Worm (Caenorhabditis elegans): ENCODE results near the gene R10H10.7.
A peak's percentile ranks its signal among the peaks of the same experiment; 100 is the strongest.

R10H10.7 gene

DNA sequence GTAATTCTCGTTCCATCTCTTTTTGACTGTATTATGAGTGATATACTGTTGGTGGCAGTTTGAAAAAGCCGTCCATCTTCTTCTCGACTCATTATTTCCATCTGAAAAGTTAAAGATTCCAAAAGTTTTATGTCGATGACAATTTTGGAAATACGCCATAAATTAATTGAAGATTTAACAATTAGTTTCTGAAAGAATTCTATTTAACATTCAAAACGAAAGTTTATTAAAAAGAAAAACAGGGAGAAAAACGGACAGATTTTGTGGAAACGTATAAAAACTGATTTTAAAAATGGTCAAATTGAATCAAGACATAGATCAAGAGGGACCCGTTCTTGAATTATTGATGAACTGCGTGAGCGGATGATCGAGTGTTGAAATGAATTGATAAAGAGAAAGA, at the start of gene R10H10.7:
Gene R10H10.7 (minus strand): TSS at position 101 of the 400 bp plus-strand sequence.
- no peak for TF ChIP-seq pqm-1 (tag; optimal IDR thresholded peaks at IDR 0.05)
- TF ChIP-seq attf-4 (tag; optimal IDR thresholded peaks at IDR 0.05), result no peak
- peak; percentile 26 for TF ChIP-seq aha-1 (tag)

DNA sequence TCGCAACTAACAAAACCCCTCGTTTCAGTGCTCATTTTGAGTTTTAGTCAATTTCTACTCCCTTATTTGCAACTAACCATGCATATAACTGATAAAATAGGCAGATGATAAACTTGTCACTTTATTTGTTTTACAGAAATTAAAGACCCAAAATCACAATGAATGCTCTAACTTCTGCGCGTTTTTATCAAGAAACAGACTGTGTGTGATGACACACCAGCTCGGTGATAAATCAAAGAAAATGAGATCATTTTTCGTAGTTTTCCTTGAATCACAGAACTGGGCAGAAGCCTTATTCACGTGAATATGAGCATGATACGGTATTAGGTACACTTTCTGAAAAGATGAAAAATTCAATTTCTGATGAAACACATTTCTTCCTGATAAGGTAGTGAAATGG, 49.4 kb upstream of the R10H10.7 start:
- TF ChIP-seq ama-1 (optimal IDR thresholded peaks at IDR 0.05) (no peak), php-3 (GFP tag; IDR thresholded peaks at IDR 0.05) (peak; percentile 96), Y5F2A.4 (GFP tag; optimal IDR thresholded peaks at IDR 0.05) (no peak), nhr-111 (GFP tag; optimal IDR thresholded peaks at IDR 0.05) (no peak), dmd-6 (GFP tag; IDR thresholded peaks at IDR 0.05) (peak; percentile 98), zfp-3 (GFP tag; conservative IDR thresholded peaks at IDR 0.05) (no peak), tra-1 (GFP tag; IDR thresholded peaks at IDR 0.05) (peak; percentile 87), rbr-2 (tag; optimal IDR thresholded peaks at IDR 0.05) (no peak), ceh-28 (tag; optimal IDR thresholded peaks at IDR 0.05) (no peak), ctbp-1 (GFP tag; IDR thresholded peaks at IDR 0.05) (no peak), lin-39 (tag; optimal IDR thresholded peaks at IDR 0.05) (no peak), lim-7 (GFP tag; IDR thresholded peaks at IDR 0.05) (no peak), Y48G9A.11 (GFP tag; IDR thresholded peaks at IDR 0.05) (no peak), nhr-237 (tag; optimal IDR thresholded peaks at IDR 0.05) (no peak), nhr-77 (tag; optimal IDR thresholded peaks at IDR 0.05) (no peak), zip-11 (GFP tag; IDR thresholded peaks at IDR 0.05) (no peak), ceh-82 (tag; optimal IDR thresholded peaks at IDR 0.05) (no peak), mdl-1 (tag; optimal IDR thresholded peaks at IDR 0.05) (no peak), spr-3 (GFP tag; optimal IDR thresholded peaks at IDR 0.05) (no peak), daf-8 (GFP tag; IDR thresholded peaks at IDR 0.05) (no peak), T20F7.1 (GFP tag; optimal IDR thresholded peaks at IDR 0.05) (no peak), ces-1 (GFP tag; optimal IDR thresholded peaks at IDR 0.05) (no peak), T26A8.4 (GFP tag; IDR thresholded peaks at IDR 0.05) (0 out of 2 replicates have a peak, but pooled peaks have one; percentile 14), dmd-8 (GFP tag; IDR thresholded peaks at IDR 0.05) (no peak), unc-130 (GFP tag; optimal IDR thresholded peaks at IDR 0.05) (no peak), set-16 (GFP tag; IDR thresholded peaks at IDR 0.05) (no peak), lin-13 (GFP tag; optimal IDR thresholded peaks at IDR 0.05) (no peak), nhr-11 (tag; optimal IDR thresholded peaks at IDR 0.05) (no peak), spr-1 (tag; optimal IDR thresholded peaks at IDR 0.05) (no peak), tag-97 (GFP tag; IDR thresholded peaks at IDR 0.05) (no peak), lin-15B (tag; optimal IDR thresholded peaks at IDR 0.05) (no peak), hlh-30 (tag; optimal IDR thresholded peaks at IDR 0.05; ENCODE audit: insufficient read depth) (peak; percentile 55), lir-3 (tag; optimal IDR thresholded peaks at IDR 0.05) (no peak), hlh-11 (tag; optimal IDR thresholded peaks at IDR 0.05) (peak; percentile 91), nhr-102 (tag; optimal IDR thresholded peaks at IDR 0.05) (peak; percentile 71), nhr-48 (tag; optimal IDR thresholded peaks at IDR 0.05) (peak; percentile 80), madf-5 (GFP tag; IDR thresholded peaks at IDR 0.05) (no peak), attf-4 (tag; optimal IDR thresholded peaks at IDR 0.05) (no peak), lin-38 (GFP tag; IDR thresholded peaks at IDR 0.05) (no peak), aly-2 (tag; optimal IDR thresholded peaks at IDR 0.05) (no peak), zag-1 (tag; optimal IDR thresholded peaks at IDR 0.05) (no peak), nhr-6 (tag; optimal IDR thresholded peaks at IDR 0.05) (no peak), daf-16 (GFP tag; optimal IDR thresholded peaks at IDR 0.05) (peak in 1 of 2 experiments; percentile 71), daf-16 (tag; optimal IDR thresholded peaks at IDR 0.05) (peak; percentile 82), unc-62 (GFP tag; optimal IDR thresholded peaks at IDR 0.05 in 1 of 2) (peak in 1 of 2 experiments; percentile 81), unc-62 (tag; optimal IDR thresholded peaks at IDR 0.05) (no peak), duxl-1 (tag; optimal IDR thresholded peaks at IDR 0.05; ENCODE audit: poor library complexity) (no peak), sdz-12 (GFP tag; optimal IDR thresholded peaks at IDR 0.05) (no peak), lin-1 (GFP tag; IDR thresholded peaks at IDR 0.05) (peak; percentile 84), nhr-76 (tag; optimal IDR thresholded peaks at IDR 0.05) (no peak), pqm-1 (tag; optimal IDR thresholded peaks at IDR 0.05) (peak; percentile 84)
